Fruit fly (Drosophila melanogaster) S2 (cell line): ENCODE data around the gene Myc.

Experiments used
- CG8478 ChIP-seq: fragments of >200 bp; optimal IDR thresholded peaks from 2 replicates; lab custom pipeline; 2018
- CTCF ChIP-seq, 2 experiments: fragments of >200 bp; optimal IDR thresholded peaks; 2 replicates each; lab custom pipeline; 2018

dm6 chrX:3429952-3430351 lies 57.0 kb downstream of the Myc start:
- no peak for TF ChIP-seq CTCF (optimal IDR thresholded peaks at IDR 0.05; lab: Kevin White, UChicago)
- TF ChIP-seq CG8478, result no peak
